Worm (Caenorhabditis elegans) whole organism, L1 larva: ENCODE measurements around the gene F26F12.3.

Experiments
- C16A3.4 ChIP-seq: fragments of 150-350 bp; optimal IDR thresholded peaks from 2 replicates; lab custom pipeline; 2014; ENCODE audit warnings: missing biosample characterization, missing genetic modification characterization
- F16B12.6 ChIP-seq: fragments of 150-350 bp; optimal IDR thresholded peaks from 2 replicates; lab custom pipeline; 2014; ENCODE audit warnings: missing biosample characterization, missing genetic modification characterization
- Y116A8C.19 ChIP-seq: sonication (generic microtip); optimal IDR thresholded peaks from 2 replicates; lab custom pipeline; 2016; ENCODE audit warnings: missing compliant biosample characterization, missing genetic modification characterization, borderline replicate concordance
- aha-1 ChIP-seq: fragments of 150-350 bp; optimal IDR thresholded peaks from 2 replicates; lab custom pipeline; 2014; ENCODE audit warnings: missing biosample characterization, missing genetic modification characterization
- alr-1 ChIP-seq: fragments of 200-800 bp; sonication (Bioruptor generic); optimal IDR thresholded peaks from 2 replicates; lab custom pipeline; 2018; ENCODE audit warnings: borderline replicate concordance, mild to moderate bottlenecking, missing genetic modification characterization, missing compliant biosample characterization
- aly-2 ChIP-seq: fragments of 150-350 bp; optimal IDR thresholded peaks from 2 replicates; lab custom pipeline; 2014; ENCODE audit warnings: missing biosample characterization, missing genetic modification characterization
- blmp-1 ChIP-seq: fragments of 150-350 bp; optimal IDR thresholded peaks from 2 replicates; lab custom pipeline; 2014; ENCODE audit warnings: missing biosample characterization, missing genetic modification characterization
- ceh-82 ChIP-seq, 3 experiments: fragments of 150-350 bp in 1 of 3; sonication (generic microtip) in 2 of 3; optimal IDR thresholded peaks; 2 replicates each; lab custom pipeline; 2014 to 2017; ENCODE audit warnings: missing biosample characterization in 3 of 3, missing genetic modification characterization in 3 of 3
- ceh-88 ChIP-seq: fragments of 200-800 bp; sonication (Bioruptor generic); IDR thresholded peaks from 2 replicates; pipeline ENCODE4 v1.3.6; 2022; ENCODE audit warnings: missing genetic modification characterization, missing compliant biosample characterization
- ceh-90 ChIP-seq: sonication (generic microtip); optimal IDR thresholded peaks from 2 replicates; lab custom pipeline; 2016; ENCODE audit warnings: missing genetic modification characterization, missing compliant biosample characterization
- dpl-1 ChIP-seq, 3 experiments: fragments of 150-350 bp in 2 of 3; sonication (generic microtip) in 1 of 3; optimal IDR thresholded peaks; 2 replicates each; lab custom pipeline; 2014 to 2017; ENCODE audit warnings: missing biosample characterization in 3 of 3, missing genetic modification characterization in 3 of 3, missing genetic modification reagents in 3 of 3
- efl-1 ChIP-seq, 4 experiments: fragments of 150-350 bp; optimal IDR thresholded peaks in 3 of 4; peaks in 1 of 4; 1 replicate in 1 of 4; 2 replicates in 3 of 4; lab custom pipeline; 2014; ENCODE audit warnings: missing biosample characterization in 2 of 4, missing genetic modification characterization in 2 of 4, missing genetic modification reagents in 2 of 4
- efl-3 ChIP-seq: fragments of 200-800 bp; sonication (Bioruptor generic); optimal IDR thresholded peaks from 2 replicates; lab custom pipeline; 2018; ENCODE audit warnings: mild to moderate bottlenecking, missing genetic modification characterization, missing compliant biosample characterization
- elt-2 ChIP-seq: sonication (generic microtip); optimal IDR thresholded peaks from 2 replicates; lab custom pipeline; 2016; ENCODE audit warnings: missing genetic modification characterization, mild to moderate bottlenecking, inconsistent platforms, missing compliant biosample characterization, missing genetic modification reagents
- ets-5 ChIP-seq: fragments of 200-800 bp; sonication (Bioruptor generic); IDR thresholded peaks from 2 replicates; pipeline ENCODE4 v1.3.6; 2022; ENCODE audit warnings: missing genetic modification characterization, missing compliant biosample characterization
- fkh-4 ChIP-seq: sonication (generic microtip); optimal IDR thresholded peaks from 2 replicates; lab custom pipeline; 2016; ENCODE audit warnings: missing compliant biosample characterization, missing genetic modification characterization, borderline replicate concordance
- fos-1 ChIP-seq: fragments of 150-350 bp; optimal IDR thresholded peaks from 2 replicates; lab custom pipeline; 2014; ENCODE audit warnings: missing biosample characterization, missing genetic modification characterization
- grh-1 ChIP-seq: fragments of 200-800 bp; sonication (Bioruptor generic); IDR thresholded peaks from 2 replicates; pipeline ENCODE4 v1.3.6; 2022; ENCODE audit warnings: missing genetic modification reagents, missing genetic modification characterization, missing compliant biosample characterization
- hlh-17 ChIP-seq: fragments of 200-800 bp; sonication (Bioruptor generic); optimal IDR thresholded peaks from 2 replicates; lab custom pipeline; 2018; ENCODE audit warnings: missing genetic modification characterization, mild to moderate bottlenecking, missing compliant biosample characterization, moderate library complexity, borderline replicate concordance
- irx-1 ChIP-seq: sonication (generic microtip); optimal IDR thresholded peaks from 2 replicates; lab custom pipeline; 2016; ENCODE audit warnings: missing genetic modification characterization, missing compliant biosample characterization
- lin-14 ChIP-seq: fragments of 200-800 bp; sonication (Bioruptor generic); optimal IDR thresholded peaks from 2 replicates; lab custom pipeline; 2018; ENCODE audit warnings: mild to moderate bottlenecking, missing genetic modification characterization, moderate library complexity, missing compliant biosample characterization
- lin-35 ChIP-seq, 2 experiments: fragments of 150-350 bp; optimal IDR thresholded peaks; 2 replicates each; lab custom pipeline; 2014; ENCODE audit warnings: missing biosample characterization in 2 of 2, missing genetic modification characterization in 2 of 2, missing genetic modification reagents in 2 of 2
- lir-3 ChIP-seq: sonication (generic microtip); optimal IDR thresholded peaks from 2 replicates; lab custom pipeline; 2016; ENCODE audit warnings: mild to moderate bottlenecking, missing genetic modification characterization, moderate library complexity, missing compliant biosample characterization; ENCODE audit not compliant: poor library complexity
- lsy-2 ChIP-seq, 2 experiments: fragments of 150-350 bp; optimal IDR thresholded peaks; 2 replicates each; lab custom pipeline; 2014; ENCODE audit warnings: missing biosample characterization in 2 of 2, missing genetic modification characterization in 2 of 2
- mdl-1 ChIP-seq, 2 experiments: fragments of 150-350 bp; optimal IDR thresholded peaks; 2 replicates each; lab custom pipeline; 2014 to 2017; ENCODE audit warnings: missing biosample characterization in 2 of 2, missing genetic modification characterization in 2 of 2, inconsistent platforms in 1 of 2
- mef-2 ChIP-seq: fragments of 150-350 bp; optimal IDR thresholded peaks from 2 replicates; lab custom pipeline; 2014; ENCODE audit warnings: missing biosample characterization, missing genetic modification characterization
- mep-1 ChIP-seq: fragments of 150-350 bp; optimal IDR thresholded peaks from 2 replicates; lab custom pipeline; 2014; ENCODE audit warnings: missing biosample characterization, missing genetic modification characterization
- nhr-12 ChIP-seq: sonication (generic microtip); optimal IDR thresholded peaks from 2 replicates; lab custom pipeline; 2017; ENCODE audit warnings: missing biosample characterization, missing genetic modification characterization
- nhr-20 ChIP-seq: sonication (generic microtip); optimal IDR thresholded peaks from 2 replicates; lab custom pipeline; 2016; ENCODE audit warnings: mild to moderate bottlenecking, missing genetic modification characterization, missing compliant biosample characterization
- nhr-237 ChIP-seq: fragments of 150-350 bp; optimal IDR thresholded peaks from 2 replicates; lab custom pipeline; 2014; ENCODE audit warnings: missing biosample characterization, missing genetic modification characterization
- nhr-28 ChIP-seq: fragments of 150-350 bp; optimal IDR thresholded peaks from 2 replicates; lab custom pipeline; 2014; ENCODE audit warnings: missing biosample characterization, missing genetic modification characterization
- nhr-47 ChIP-seq: sonication (generic microtip); optimal IDR thresholded peaks from 2 replicates; lab custom pipeline; 2016; ENCODE audit warnings: mild to moderate bottlenecking, missing genetic modification characterization, moderate library complexity, missing compliant biosample characterization
- nhr-76 ChIP-seq: sonication (generic microtip); optimal IDR thresholded peaks from 2 replicates; lab custom pipeline; 2017; ENCODE audit warnings: missing biosample characterization, missing genetic modification characterization
- nhr-77 ChIP-seq: fragments of 150-350 bp; optimal IDR thresholded peaks from 2 replicates; lab custom pipeline; 2014; ENCODE audit warnings: missing biosample characterization, missing genetic modification characterization
- nhr-84 ChIP-seq: sonication (generic microtip); optimal IDR thresholded peaks from 2 replicates; lab custom pipeline; 2017; ENCODE audit warnings: missing biosample characterization, missing genetic modification characterization
- pqm-1 ChIP-seq: sonication (generic microtip); optimal IDR thresholded peaks from 3 replicates; lab custom pipeline; 2017; ENCODE audit warnings: missing biosample characterization, missing genetic modification characterization
- rnt-1 ChIP-seq: sonication (generic microtip); optimal IDR thresholded peaks from 2 replicates; lab custom pipeline; 2016; ENCODE audit warnings: mild to moderate bottlenecking, missing genetic modification characterization, moderate library complexity, missing compliant biosample characterization
- skn-1 ChIP-seq: fragments of 150-350 bp; optimal IDR thresholded peaks from 2 replicates; lab custom pipeline; 2014; ENCODE audit warnings: missing biosample characterization, missing genetic modification characterization
- snpc-4 ChIP-seq: fragments of 150-350 bp; optimal IDR thresholded peaks from 2 replicates; lab custom pipeline; 2014; ENCODE audit warnings: missing biosample characterization, missing genetic modification characterization
- sox-4 ChIP-seq: sonication (generic microtip); optimal IDR thresholded peaks from 2 replicates; lab custom pipeline; 2016; ENCODE audit warnings: missing genetic modification characterization, missing compliant biosample characterization
- unc-130 ChIP-seq: fragments of 150-350 bp; optimal IDR thresholded peaks from 2 replicates; lab custom pipeline; 2017; ENCODE audit warnings: missing biosample characterization, missing genetic modification characterization, inconsistent platforms
- unc-98 ChIP-seq: fragments of 200-800 bp; sonication (Bioruptor generic); IDR thresholded peaks from 2 replicates; pipeline ENCODE4 v1.3.6; 2022; ENCODE audit warnings: missing genetic modification characterization, missing compliant biosample characterization
- vab-15 ChIP-seq: sonication (generic microtip); optimal IDR thresholded peaks from 2 replicates; lab custom pipeline; 2017; ENCODE audit warnings: missing genotype, mild to moderate bottlenecking, missing genetic modification characterization, missing compliant biosample characterization
- xbp-1 ChIP-seq: sonication (generic microtip); optimal IDR thresholded peaks from 2 replicates; lab custom pipeline; 2016; ENCODE audit warnings: missing genetic modification characterization, missing compliant biosample characterization
- zag-1 ChIP-seq: fragments of 150-350 bp; optimal IDR thresholded peaks from 2 replicates; lab custom pipeline; 2014; ENCODE audit warnings: missing biosample characterization, missing genetic modification characterization
- ztf-11 ChIP-seq, 2 experiments: sonication (generic microtip); optimal IDR thresholded peaks; 2 replicates each; lab custom pipeline; 2016 to 2017; ENCODE audit warnings: missing genetic modification characterization in 2 of 2, missing biosample characterization in 1 of 2, missing compliant biosample characterization in 1 of 2

Gene F26F12.3

DNA sequence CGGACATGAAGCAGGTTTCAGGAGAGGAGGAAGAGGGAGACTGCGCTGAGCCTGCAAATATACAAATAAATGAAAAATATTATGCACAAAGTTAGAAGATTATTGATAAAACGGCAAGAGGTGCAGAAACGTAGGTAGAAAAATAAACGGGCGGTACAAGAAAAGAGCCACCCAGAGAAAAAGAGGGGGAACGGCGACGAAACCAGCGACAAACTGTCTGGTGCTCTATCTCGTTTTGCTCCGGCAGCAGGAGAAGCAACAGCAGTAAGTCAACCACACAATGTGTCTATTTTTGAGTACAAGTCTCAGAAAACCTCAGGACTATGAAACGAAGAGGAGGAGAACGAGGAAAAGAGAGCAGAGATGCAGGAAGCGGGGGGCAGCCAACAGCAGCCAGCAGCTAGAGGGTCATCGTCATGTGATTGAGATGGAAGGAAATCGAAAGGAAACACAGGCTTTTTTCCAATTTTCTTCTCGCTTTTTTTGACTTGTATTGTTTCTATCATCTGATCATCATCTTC lies at the start of gene F26F12.3 (continued):
- TF ChIP-seq sox-4 (peak; percentile 15), nhr-20 (peak; percentile 79), Y116A8C.19 (no peak), nhr-12 (tag; lab: Kevin White, UChicago) (no peak), unc-98 (GFP tag; lab: Robert Waterston, UW) (no peak), xbp-1 (peak; percentile 46), ceh-90 (tag; lab: Kevin White, UChicago) (no peak), mep-1 (tag; lab: Kevin White, UChicago) (no peak), snpc-4 (tag; lab: Kevin White, UChicago) (no peak), efl-3 (GFP tag; lab: Kevin White, UChicago) (no peak), lir-3 (peak; percentile 44), efl-1 (optimal IDR thresholded peaks at IDR 0.05; lab: Kevin White, UChicago) (peak; percentile 24 to 42), efl-1 (GFP tag; optimal IDR thresholded peaks at IDR 0.05 in 1 of 2; lab: Kevin White, UChicago) (peak; percentile 23 to 93), dpl-1 (GFP tag; optimal IDR thresholded peaks at IDR 0.05; lab: Kevin White, UChicago) (peak; percentile 3 to 31 (median 24)), aly-2 (tag; lab: Kevin White, UChicago) (no peak), aha-1 (tag; lab: Kevin White, UChicago) (no peak), hlh-17 (GFP tag; lab: Kevin White, UChicago) (no peak), elt-2 (peak; percentile 70), ceh-88 (no peak; the same call in 1 of the 2 replicates), nhr-77 (tag; lab: Kevin White, UChicago) (peak; percentile 67), pqm-1 (tag; lab: Kevin White, UChicago) (no peak), fos-1 (tag; lab: Kevin White, UChicago) (peak; percentile 10), nhr-28 (tag; lab: Kevin White, UChicago) (no peak), mef-2 (peak; percentile 49), mdl-1 (tag; optimal IDR thresholded peaks at IDR 0.05; lab: Kevin White, UChicago) (peak in 1 of 2 experiments; percentile 85), nhr-47 (tag; lab: Kevin White, UChicago) (peak; percentile 68), nhr-76 (no peak), vab-15 (tag; lab: Kevin White, UChicago) (no peak), rnt-1 (tag; lab: Kevin White, UChicago) (peak; percentile 52), lin-35 (GFP tag; optimal IDR thresholded peaks at IDR 0.05; lab: Kevin White, UChicago) (peak; percentile 53 to 59), nhr-237 (tag; lab: Kevin White, UChicago) (peak; percentile 6), grh-1 (GFP tag; lab: Robert Waterston, UW) (no peak)

ce11 chrV:5895021-5895420 lies 49.5 kb upstream of the F26F12.3 start, which contains the start of gene grd-9:
Gene grd-9 (plus strand): TSS chrV:5895321.
- TF ChIP-seq C16A3.4 (no peak), skn-1 (no peak), nhr-20 (no peak), ztf-11 (tag; optimal IDR thresholded peaks at IDR 0.05; lab: Kevin White, UChicago) (no peak)
- TF ChIP-seq, all 84 proteins: peak for 0

DNA sequence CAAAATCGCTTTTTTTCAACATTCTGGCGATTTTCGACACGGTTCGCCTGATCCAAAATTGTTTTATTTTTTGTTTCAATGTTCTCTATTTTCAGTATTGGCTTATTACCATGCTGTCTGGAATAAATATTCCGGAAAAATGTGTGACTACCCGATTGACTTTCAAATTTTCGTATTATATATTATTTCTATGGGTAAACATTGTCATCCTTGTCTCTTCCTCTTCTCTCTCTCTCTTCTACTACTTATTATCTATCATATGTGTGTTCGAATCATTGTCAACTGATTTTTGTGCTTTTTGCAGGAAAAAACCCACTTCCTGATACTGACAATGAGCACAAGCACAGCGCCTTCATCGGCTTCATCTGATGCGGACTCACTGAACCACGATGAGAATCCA lies 47.5 kb upstream of the F26F12.3 start, which contains the start of gene C04E6.7:
C04E6.7 (plus strand) TSS at position 301 of the 400 bp plus-strand sequence.
- TF ChIP-seq ets-5 (GFP tag; lab: Robert Waterston, UW) (no peak), fos-1 (tag; lab: Kevin White, UChicago) (no peak), irx-1 (no peak), aha-1 (tag; lab: Kevin White, UChicago) (no peak), F16B12.6 (no peak), efl-1 (optimal IDR thresholded peaks at IDR 0.05; lab: Kevin White, UChicago) (no peak), efl-1 (GFP tag; optimal IDR thresholded peaks at IDR 0.05 in 1 of 2; lab: Kevin White, UChicago) (no peak), lin-14 (GFP tag; lab: Kevin White, UChicago) (no peak), blmp-1 (tag; lab: Kevin White, UChicago) (no peak), lsy-2 (tag; optimal IDR thresholded peaks at IDR 0.05; lab: Kevin White, UChicago) (no peak), alr-1 (tag; lab: Kevin White, UChicago) (no peak), unc-130 (no peak), zag-1 (tag; lab: Kevin White, UChicago) (no peak), fkh-4 (tag; lab: Kevin White, UChicago) (no peak), elt-2 (no peak), ceh-82 (tag; optimal IDR thresholded peaks at IDR 0.05; lab: Kevin White, UChicago) (no peak), nhr-84 (tag; lab: Kevin White, UChicago) (no peak)
